Fruit fly (Drosophila melanogaster): ENCODE measurements around the gene AlaRS-m.

Gene AlaRS-m

dm6 chr3L:5128214-5128613 is 17.7 kb upstream of the AlaRS-m start (continued):
- TF ChIP-seq Smox (GFP tag; optimal IDR thresholded peaks at IDR 0.05), result no peak
- TF ChIP-seq Hr38 (GFP tag; optimal IDR thresholded peaks at IDR 0.05), result no peak
- TF ChIP-seq CG6808 (GFP tag; optimal IDR thresholded peaks at IDR 0.05), result peak; percentile 17
- peak; percentile 23 for TF ChIP-seq pdm3 (GFP tag; optimal IDR thresholded peaks at IDR 0.05)
- no peak for TF ChIP-seq CG6276 (GFP tag; optimal IDR thresholded peaks at IDR 0.05)
- TF ChIP-seq fd59A (GFP tag; optimal IDR thresholded peaks at IDR 0.05), result peak; percentile 40
- peak; percentile 38 for TF ChIP-seq CG8319 (GFP tag; optimal IDR thresholded peaks at IDR 0.05)
- TF ChIP-seq CG15336 (GFP tag; IDR thresholded peaks at IDR 0.05), result peak; percentile 57; the same call in 1 of the 2 replicates
- TF ChIP-seq CG11902 (GFP tag; optimal IDR thresholded peaks at IDR 0.05), result no peak
- peak; percentile 35 for TF ChIP-seq Hr4 (GFP tag; optimal IDR thresholded peaks at IDR 0.05)
- TF ChIP-seq lz (GFP tag; optimal IDR thresholded peaks at IDR 0.05), result peak; percentile 1
- peak; percentile 61 for TF ChIP-seq OdsH (GFP tag; optimal IDR thresholded peaks at IDR 0.05)
- TF ChIP-seq esn (GFP tag; optimal IDR thresholded peaks at IDR 0.05), result peak; percentile 51
- TF ChIP-seq spab (GFP tag; optimal IDR thresholded peaks at IDR 0.05), result no peak
- TF ChIP-seq Blimp-1 (GFP tag; optimal IDR thresholded peaks at IDR 0.05), result no peak
- peak; percentile 43 for TF ChIP-seq dac (GFP tag; optimal IDR thresholded peaks at IDR 0.05)
- TF ChIP-seq Met (GFP tag; optimal IDR thresholded peaks at IDR 0.05), result peak; percentile 33
- no peak for TF ChIP-seq Eip93F (GFP tag; optimal IDR thresholded peaks at IDR 0.05)
- TF ChIP-seq CG1621 (tag; optimal IDR thresholded peaks at IDR 0.05), result peak; percentile 43
- peak; percentile 53 for TF ChIP-seq CG6792 (GFP tag; optimal IDR thresholded peaks at IDR 0.05)
- peak; percentile 2 for TF ChIP-seq Sox15 (GFP tag; optimal IDR thresholded peaks at IDR 0.05)
- peak; percentile 67 for TF ChIP-seq Eip78C (GFP tag)
- TF ChIP-seq salr (GFP tag; optimal IDR thresholded peaks at IDR 0.05), result no peak
- peak; percentile 1 for TF ChIP-seq Sox14 (GFP tag; optimal IDR thresholded peaks at IDR 0.05)
- peak; percentile 78 for TF ChIP-seq CG34406 (GFP tag; optimal IDR thresholded peaks at IDR 0.05)
- TF ChIP-seq Lpt (GFP tag; optimal IDR thresholded peaks at IDR 0.05), result no peak
- TF ChIP-seq CG10669 (GFP tag; optimal IDR thresholded peaks at IDR 0.05), result peak; percentile 51
- TF ChIP-seq CG4318 (GFP tag; optimal IDR thresholded peaks at IDR 0.05), result no peak
- TF ChIP-seq Hr39 (GFP tag; optimal IDR thresholded peaks at IDR 0.05), result no peak
- peak; percentile 56 for TF ChIP-seq CG3919 (GFP tag; optimal IDR thresholded peaks at IDR 0.05)
- TF ChIP-seq cyc (GFP tag; optimal IDR thresholded peaks at IDR 0.05), result no peak
- peak; percentile 38 for TF ChIP-seq net (GFP tag; optimal IDR thresholded peaks at IDR 0.05)
- peak; percentile 26; the same call in 1 of the 2 replicates for TF ChIP-seq Gug (GFP tag; IDR thresholded peaks at IDR 0.05)
- TF ChIP-seq acj6 (GFP tag; optimal IDR thresholded peaks at IDR 0.05), result peak; percentile 63
- TF ChIP-seq CG31627 (GFP tag; optimal IDR thresholded peaks at IDR 0.05), result no peak
- peak; percentile 16 for TF ChIP-seq Ets96B (tag; optimal IDR thresholded peaks at IDR 0.05)
- TF ChIP-seq CG10631 (GFP tag; optimal IDR thresholded peaks at IDR 0.05), result peak; percentile 77
- TF ChIP-seq achi (GFP tag; optimal IDR thresholded peaks at IDR 0.05), result peak; percentile 67
- TF ChIP-seq CG8119 (GFP tag; IDR thresholded peaks at IDR 0.05), result peak; percentile 74

DNA sequence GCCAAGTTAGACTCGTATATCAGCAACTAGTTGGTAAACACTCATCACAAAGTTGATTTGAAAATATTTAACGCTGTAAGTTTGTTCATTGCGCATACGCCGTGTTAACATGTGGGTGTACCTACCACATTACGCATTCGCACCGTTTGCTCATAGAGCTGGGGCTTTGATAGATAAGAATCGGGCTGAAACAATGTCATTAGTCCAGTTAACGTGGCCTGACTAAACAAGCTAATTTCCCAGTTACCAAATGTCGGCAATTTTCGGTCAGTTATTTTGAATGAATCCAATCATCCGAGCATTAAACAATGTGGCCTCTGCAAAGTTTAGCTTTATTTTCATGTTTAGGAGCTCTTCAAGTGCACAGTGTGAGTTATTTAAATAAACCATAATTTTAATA is 16.7 kb upstream of the AlaRS-m start, which contains the start of gene CG4597:
Gene CG4597 (plus strand): TSS at position 301 of the 400 bp plus-strand sequence.
- no peak for TF ChIP-seq OdsH (GFP tag; optimal IDR thresholded peaks at IDR 0.05)
- no peak for TF ChIP-seq CG10631 (GFP tag; optimal IDR thresholded peaks at IDR 0.05)
- no peak for TF ChIP-seq CG10669 (GFP tag; optimal IDR thresholded peaks at IDR 0.05)

dm6 chr3L:5130508-5130907 is 15.4 kb upstream of the AlaRS-m start:
- no peak for TF ChIP-seq CG6276 (GFP tag; optimal IDR thresholded peaks at IDR 0.05)

Data from whole organism, prepupa.